Worm (Caenorhabditis elegans) whole organism, mixed stage, embryonic: Measurements from ENCODE around the gene rmd-2.
"Not testable (repeated sequence)": the region's sequence is repeated elsewhere in the genome, so short reads cannot be mapped to it uniquely, and the experiment has no call there.

Experiments
- M03D4.4 ChIP-seq: sonication (generic microtip); optimal IDR thresholded peaks from 2 replicates; lab custom pipeline; 2017; ENCODE audit warnings: mild to moderate bottlenecking, missing genetic modification characterization, missing compliant biosample characterization
- bed-3 ChIP-seq: fragments of 200-800 bp; sonication (Bioruptor generic); optimal IDR thresholded peaks from 3 replicates; lab custom pipeline; 2018; ENCODE audit warnings: mild to moderate bottlenecking, missing genetic modification characterization, moderate library complexity, missing compliant biosample characterization
- blmp-1 ChIP-seq: fragments of 150-350 bp; optimal IDR thresholded peaks from 2 replicates; lab custom pipeline; 2014; ENCODE audit warnings: missing biosample characterization, missing genetic modification characterization
- ceh-39 ChIP-seq: fragments of 150-350 bp; optimal IDR thresholded peaks from 2 replicates; lab custom pipeline; 2014; ENCODE audit warnings: missing biosample characterization, missing genetic modification characterization
- ceh-43 ChIP-seq: fragments of 200-800 bp; sonication (Bioruptor generic); optimal IDR thresholded peaks from 2 replicates; lab custom pipeline; 2018; ENCODE audit warnings: mild to moderate bottlenecking, missing genetic modification characterization, moderate library complexity, missing compliant biosample characterization
- ces-1 ChIP-seq: fragments of 150-350 bp; optimal IDR thresholded peaks from 2 replicates; lab custom pipeline; 2014; ENCODE audit warnings: missing biosample characterization, missing genetic modification reagents, missing genetic modification characterization
- cnd-1 ChIP-seq: fragments of 200-800 bp; sonication (Bioruptor generic); optimal IDR thresholded peaks from 2 replicates; lab custom pipeline; 2018; ENCODE audit warnings: mild to moderate bottlenecking, missing genetic modification characterization, missing compliant biosample characterization
- drap-1 ChIP-seq: fragments of 200-800 bp; sonication (Bioruptor generic); optimal IDR thresholded peaks from 3 replicates; lab custom pipeline; 2018; ENCODE audit warnings: mild to moderate bottlenecking, missing genetic modification characterization, missing compliant biosample characterization
- elt-3 ChIP-seq: fragments of 150-350 bp; optimal IDR thresholded peaks from 2 replicates; lab custom pipeline; 2014; ENCODE audit warnings: missing biosample characterization, missing genetic modification characterization
- flh-1 ChIP-seq: fragments of 200-800 bp; sonication (Bioruptor generic); optimal IDR thresholded peaks from 2 replicates; lab custom pipeline; 2018; ENCODE audit warnings: mild to moderate bottlenecking, missing genetic modification characterization, moderate library complexity, missing compliant biosample characterization
- ham-2 ChIP-seq: fragments of 200-800 bp; sonication (Bioruptor generic); optimal IDR thresholded peaks from 2 replicates; lab custom pipeline; 2018; ENCODE audit warnings: mild to moderate bottlenecking, missing genetic modification characterization, missing compliant biosample characterization
- lin-13 ChIP-seq: fragments of 150-350 bp; optimal IDR thresholded peaks from 2 replicates; lab custom pipeline; 2014; ENCODE audit warnings: missing biosample characterization, missing genetic modification characterization
- lin-32 ChIP-seq: fragments of 200-800 bp; sonication (Bioruptor generic); optimal IDR thresholded peaks from 2 replicates; lab custom pipeline; 2018; ENCODE audit warnings: mild to moderate bottlenecking, missing genetic modification characterization, missing compliant biosample characterization
- lsy-2 ChIP-seq: fragments of 150-350 bp; optimal IDR thresholded peaks from 2 replicates; lab custom pipeline; 2014; ENCODE audit warnings: missing biosample characterization, missing genetic modification characterization
- mab-5 ChIP-seq: fragments of 150-350 bp; optimal IDR thresholded peaks from 2 replicates; lab custom pipeline; 2014; ENCODE audit warnings: missing biosample characterization, missing genetic modification characterization
- mep-1 ChIP-seq: fragments of 150-350 bp; optimal IDR thresholded peaks from 2 replicates; lab custom pipeline; 2017; ENCODE audit warnings: missing biosample characterization, missing genetic modification reagents, missing genetic modification characterization, inconsistent platforms
- mls-2 ChIP-seq: sonication (generic microtip); optimal IDR thresholded peaks from 2 replicates; lab custom pipeline; 2016; ENCODE audit warnings: mild to moderate bottlenecking, missing genetic modification characterization, moderate library complexity, missing compliant biosample characterization
- nhr-12 ChIP-seq: fragments of 150-350 bp; optimal IDR thresholded peaks from 2 replicates; lab custom pipeline; 2014; ENCODE audit warnings: missing biosample characterization, missing genetic modification characterization
- nhr-237 ChIP-seq: fragments of 150-350 bp; optimal IDR thresholded peaks from 2 replicates; lab custom pipeline; 2014; ENCODE audit warnings: missing biosample characterization, missing genetic modification characterization
- nhr-76 ChIP-seq: sonication (generic microtip); optimal IDR thresholded peaks from 2 replicates; lab custom pipeline; 2017; ENCODE audit warnings: missing biosample characterization, missing genetic modification characterization
- pha-4 ChIP-seq: fragments of 150-350 bp; optimal IDR thresholded peaks from 2 replicates; lab custom pipeline; 2018; ENCODE audit warnings: missing biosample characterization, missing genetic modification reagents, missing genetic modification characterization
- sem-2 ChIP-seq: fragments of 200-800 bp; sonication (Bioruptor generic); optimal IDR thresholded peaks from 2 replicates; lab custom pipeline; 2018; ENCODE audit warnings: mild to moderate bottlenecking, missing genetic modification characterization, missing compliant biosample characterization
- snpc-4 ChIP-seq: fragments of 150-350 bp; optimal IDR thresholded peaks from 2 replicates; lab custom pipeline; 2014; ENCODE audit warnings: missing biosample characterization, missing genetic modification characterization
- sptf-1 ChIP-seq: sonication (generic microtip); optimal IDR thresholded peaks from 2 replicates; lab custom pipeline; 2017; ENCODE audit warnings: mild to moderate bottlenecking, missing genetic modification characterization, moderate library complexity, missing compliant biosample characterization
- tbx-8 ChIP-seq: fragments of 200-800 bp; sonication (Bioruptor generic); optimal IDR thresholded peaks from 2 replicates; lab custom pipeline; 2018; ENCODE audit warnings: mild to moderate bottlenecking, missing genetic modification characterization, moderate library complexity, missing compliant biosample characterization
- unc-120 ChIP-seq: sonication (generic microtip); optimal IDR thresholded peaks from 2 replicates; lab custom pipeline; 2017; ENCODE audit warnings: missing genetic modification characterization, missing compliant biosample characterization; ENCODE audit not compliant: poor library complexity, severe bottlenecking
- unc-39 ChIP-seq: fragments of 150-350 bp; optimal IDR thresholded peaks from 2 replicates; lab custom pipeline; 2014; ENCODE audit warnings: missing biosample characterization, missing genetic modification characterization
- unc-62 ChIP-seq: fragments of 150-350 bp; optimal IDR thresholded peaks from 2 replicates; lab custom pipeline; 2014; ENCODE audit warnings: missing biosample characterization, missing genetic modification reagents, missing genetic modification characterization
- zip-8 ChIP-seq: fragments of 150-350 bp; optimal IDR thresholded peaks from 2 replicates; lab custom pipeline; 2014; ENCODE audit warnings: missing biosample characterization, missing genetic modification characterization
- ztf-11 ChIP-seq: fragments of 150-350 bp; optimal IDR thresholded peaks from 2 replicates; lab custom pipeline; 2014; ENCODE audit warnings: missing biosample characterization, missing genetic modification characterization

The rmd-2 gene

ce11 chrV:10004048-10004761 lies 18.1 kb upstream of the rmd-2 start, which contains the start of gene uda-1:
uda-1 (plus strand) TSS chrV:10004755.
- TF ChIP-seq zip-8 (tag; lab: Kevin White, UChicago); ceh-39; nhr-237 (tag; lab: Kevin White, UChicago): not testable (repeated sequence)

ce11 chrV:10003315-10003969 lies 17.4 kb upstream of the rmd-2 start:
- TF ChIP-seq mep-1 (tag; lab: Kevin White, UChicago) (peak; percentile 3), unc-120 (tag; lab: Kevin White, UChicago) (peak; percentile 62), M03D4.4 (tag; lab: Kevin White, UChicago) (no peak), ces-1 (GFP tag; lab: Kevin White, UChicago) (peak; percentile 45), lin-32 (no peak), ham-2 (GFP tag; lab: Kevin White, UChicago) (no peak), drap-1 (GFP tag; lab: Kevin White, UChicago) (no peak), lsy-2 (tag; lab: Kevin White, UChicago) (peak; percentile 26)

ce11 chrV:10002720-10003119 lies 16.6 kb upstream of the rmd-2 start:
- TF ChIP-seq unc-62 (GFP tag; lab: Kevin White, UChicago) (peak; percentile 74), cnd-1 (tag; lab: Kevin White, UChicago) (no peak), snpc-4 (no peak), bed-3 (GFP tag; lab: Kevin White, UChicago) (no peak), ham-2 (GFP tag; lab: Kevin White, UChicago) (no peak), unc-120 (tag; lab: Kevin White, UChicago) (no peak), mls-2 (tag; lab: Kevin White, UChicago) (no peak), M03D4.4 (tag; lab: Kevin White, UChicago) (no peak)

DNA sequence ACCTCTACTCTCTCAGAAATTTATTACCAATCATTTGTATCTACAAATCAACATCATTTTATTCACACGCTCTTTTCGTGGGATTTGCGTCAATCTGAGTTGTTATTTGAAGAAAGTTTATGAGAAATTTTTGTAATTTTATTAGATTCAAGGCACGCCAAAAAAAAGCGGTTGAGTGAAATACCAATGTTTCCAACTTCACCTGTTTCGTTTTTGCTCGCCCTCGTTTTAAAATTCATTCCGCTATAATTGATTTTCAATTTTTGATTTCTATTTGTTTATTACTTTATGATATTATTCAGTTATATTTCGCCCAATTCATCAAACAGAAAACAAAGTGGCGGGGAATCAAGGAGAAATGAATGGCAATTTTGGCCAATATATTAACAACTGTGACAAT lies 14.7 kb upstream of the rmd-2 start, which contains the start of gene K08H10.10:
Gene K08H10.10 (plus strand): TSS at position 301 of the 400 bp plus-strand sequence.
- TF ChIP-seq ceh-39 (no peak), lin-13 (tag; lab: Kevin White, UChicago) (no peak), tbx-8 (GFP tag; lab: Kevin White, UChicago) (no peak), elt-3 (tag; lab: Kevin White, UChicago) (no peak), sem-2 (GFP tag; lab: Kevin White, UChicago) (no peak), cnd-1 (tag; lab: Kevin White, UChicago) (no peak), ces-1 (GFP tag; lab: Kevin White, UChicago) (no peak), nhr-12 (tag; lab: Kevin White, UChicago) (no peak), sptf-1 (tag; lab: Kevin White, UChicago) (no peak), zip-8 (tag; lab: Kevin White, UChicago) (no peak), mls-2 (tag; lab: Kevin White, UChicago) (no peak), drap-1 (GFP tag; lab: Kevin White, UChicago) (no peak), mep-1 (tag; lab: Kevin White, UChicago) (no peak), lsy-2 (tag; lab: Kevin White, UChicago) (no peak), nhr-76 (no peak), ztf-11 (tag; lab: Kevin White, UChicago) (no peak), mab-5 (tag; lab: Kevin White, UChicago) (no peak)

ce11 chrV:9995791-9996190 lies 9.7 kb upstream of the rmd-2 start, which contains the start of gene K08H10.6:
K08H10.6 (minus strand) TSS chrV:9995891.
- TF ChIP-seq ceh-43 (GFP tag; lab: Kevin White, UChicago) (no peak), unc-39 (no peak), snpc-4 (no peak), nhr-76 (no peak), nhr-12 (tag; lab: Kevin White, UChicago) (no peak), elt-3 (tag; lab: Kevin White, UChicago) (no peak), ham-2 (GFP tag; lab: Kevin White, UChicago) (no peak), flh-1 (GFP tag; lab: Kevin White, UChicago) (no peak), blmp-1 (no peak), lin-32 (no peak), pha-4 (tag; lab: Kevin White, UChicago) (no peak), tbx-8 (GFP tag; lab: Kevin White, UChicago) (no peak), mep-1 (tag; lab: Kevin White, UChicago) (no peak), lin-13 (tag; lab: Kevin White, UChicago) (no peak), ceh-39 (no peak), ces-1 (GFP tag; lab: Kevin White, UChicago) (no peak), mab-5 (tag; lab: Kevin White, UChicago) (no peak), ztf-11 (tag; lab: Kevin White, UChicago) (no peak), unc-62 (GFP tag; lab: Kevin White, UChicago) (no peak)
